Fruit fly (Drosophila melanogaster): Measurements from ENCODE around the gene grp.

Gene grp

DNA sequence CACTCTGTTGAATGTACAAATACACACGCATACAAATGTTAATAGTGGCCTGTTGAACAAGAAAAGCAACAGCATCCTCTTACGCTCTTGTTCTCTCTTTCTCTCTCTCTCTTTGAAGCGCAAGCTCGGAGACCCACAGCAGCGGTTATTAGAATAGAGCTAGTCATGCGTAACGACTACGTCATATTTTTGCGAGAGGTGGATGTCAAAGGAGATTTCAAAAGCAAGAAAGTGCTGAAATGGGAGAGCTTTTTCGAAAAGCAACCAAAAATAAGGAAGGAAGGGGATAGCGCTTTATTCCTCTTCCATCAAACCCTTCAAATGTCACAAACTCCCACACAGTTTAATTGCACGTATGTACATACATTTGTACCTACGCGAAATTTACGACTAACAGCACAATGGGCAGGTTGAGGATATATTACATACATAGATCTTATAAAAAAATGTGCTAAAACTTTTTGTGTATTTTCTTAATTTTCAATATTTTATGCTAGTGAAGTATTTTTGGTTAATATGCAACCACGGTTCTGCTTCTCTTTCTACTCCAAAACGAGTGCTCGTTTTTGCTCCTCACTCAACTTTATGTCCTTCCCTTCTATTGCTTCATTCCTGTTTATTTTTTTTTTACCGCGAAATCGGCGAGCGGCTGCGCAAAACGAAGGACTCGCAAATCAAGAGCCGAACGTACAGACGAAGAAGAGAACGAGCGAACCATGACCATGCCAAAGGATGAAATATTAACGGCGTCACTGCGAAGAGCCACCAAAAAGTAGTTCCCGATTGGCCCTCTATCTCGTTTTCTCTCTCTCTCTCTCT lies 10.2 kb downstream of the grp start (continued):
- TF ChIP-seq Eip74EF (GFP tag; optimal IDR thresholded peaks at IDR 0.05), result no peak
- no peak for TF ChIP-seq CG4424 (GFP tag; optimal IDR thresholded peaks at IDR 0.05)
- no peak for TF ChIP-seq Vsx1 (GFP tag; optimal IDR thresholded peaks at IDR 0.05)
- no peak for TF ChIP-seq crp (GFP tag; optimal IDR thresholded peaks at IDR 0.05)
- no peak for TF ChIP-seq CG14667 (GFP tag; IDR thresholded peaks at IDR 0.05)
- TF ChIP-seq ems (GFP tag; optimal IDR thresholded peaks at IDR 0.05), result no peak
- peak; percentile 33 for TF ChIP-seq CG12391 (tag; optimal IDR thresholded peaks at IDR 0.05)
- no peak for TF ChIP-seq CG8359 (GFP tag; optimal IDR thresholded peaks at IDR 0.05; ENCODE audit: borderline replicate concordance)
- TF ChIP-seq Dek (tag; optimal IDR thresholded peaks at IDR 0.05), result no peak
- no peak for TF ChIP-seq Fer1 (GFP tag; optimal IDR thresholded peaks at IDR 0.05)
- TF ChIP-seq CG1529 (GFP tag; optimal IDR thresholded peaks at IDR 0.05), result no peak
- peak; percentile 29 for TF ChIP-seq PHDP (tag; optimal IDR thresholded peaks at IDR 0.05)
- no peak for TF ChIP-seq CG15601 (tag; optimal IDR thresholded peaks at IDR 0.05)
- no peak for TF ChIP-seq pfk (GFP tag; optimal IDR thresholded peaks at IDR 0.05)
- no peak for TF ChIP-seq zf30C (GFP tag; optimal IDR thresholded peaks at IDR 0.05)
- TF ChIP-seq CG1792 (GFP tag; optimal IDR thresholded peaks at IDR 0.05), result no peak
- TF ChIP-seq CG3838 (GFP tag; optimal IDR thresholded peaks at IDR 0.05), result no peak
- no peak for TF ChIP-seq CG12236 (GFP tag; optimal IDR thresholded peaks at IDR 0.05)
- TF ChIP-seq ro (GFP tag; IDR thresholded peaks at IDR 0.05), result no peak
- no peak for TF ChIP-seq CG2129 (GFP tag; IDR thresholded peaks at IDR 0.05; ENCODE audit: partially characterized antibody)
- no peak for TF ChIP-seq CG7839 (tag; optimal IDR thresholded peaks at IDR 0.05)
- no peak for TF ChIP-seq tup (GFP tag; optimal IDR thresholded peaks at IDR 0.05)
- peak; percentile 27 for TF ChIP-seq CG11723 (GFP tag; optimal IDR thresholded peaks at IDR 0.05)
- TF ChIP-seq esg (GFP tag; conservative IDR thresholded peaks at IDR 0.05), result no peak
- TF ChIP-seq CG10979 (tag; optimal IDR thresholded peaks at IDR 0.05), result no peak
- TF ChIP-seq CTCF (GFP tag; optimal IDR thresholded peaks at IDR 0.05), result no peak
- no peak for TF ChIP-seq bbx (GFP tag; IDR thresholded peaks at IDR 0.05; ENCODE audit: partially characterized antibody)
- no peak for TF ChIP-seq CG8089 (GFP tag; optimal IDR thresholded peaks at IDR 0.05)
- TF ChIP-seq insv (GFP tag; optimal IDR thresholded peaks at IDR 0.05), result no peak
- TF ChIP-seq CG30403 (GFP tag; optimal IDR thresholded peaks at IDR 0.05), result peak; percentile 51
- TF ChIP-seq ash1 (GFP tag; optimal IDR thresholded peaks at IDR 0.05), result no peak
- TF ChIP-seq E2f2 (GFP tag; IDR thresholded peaks at IDR 0.05), result 0 out of 2 replicates have a peak, but pooled peaks have one; percentile 22
- TF ChIP-seq CG6813 (GFP tag; optimal IDR thresholded peaks at IDR 0.05), result no peak
- TF ChIP-seq ttk (GFP tag; IDR thresholded peaks at IDR 0.05), result no peak
- TF ChIP-seq Ravus (GFP tag; IDR thresholded peaks at IDR 0.05), result no peak
- no peak for TF ChIP-seq jumu (GFP tag; optimal IDR thresholded peaks at IDR 0.05)
- TF ChIP-seq Kr (GFP tag; optimal IDR thresholded peaks at IDR 0.05), result no peak
- no peak for TF ChIP-seq her (GFP tag; optimal IDR thresholded peaks at IDR 0.05)
- TF ChIP-seq Nf-YC (tag; optimal IDR thresholded peaks at IDR 0.05), result peak; percentile 48
- TF ChIP-seq HmgZ (tag; optimal IDR thresholded peaks at IDR 0.05), result no peak
- TF ChIP-seq CG1024 (GFP tag; IDR thresholded peaks at IDR 0.05), result no peak
- no peak for TF ChIP-seq ara (GFP tag; IDR thresholded peaks at IDR 0.05)
- TF ChIP-seq corto (GFP tag; optimal IDR thresholded peaks at IDR 0.05), result no peak
- TF ChIP-seq HLH54F (GFP tag; optimal IDR thresholded peaks at IDR 0.05), result no peak
- no peak for TF ChIP-seq Drgx (GFP tag; IDR thresholded peaks at IDR 0.05)
- no peak for TF ChIP-seq knrl (GFP tag; IDR thresholded peaks at IDR 0.05; ENCODE audit: partially characterized antibody)
- TF ChIP-seq ham (GFP tag; IDR thresholded peaks at IDR 0.05), result no peak
- no peak for TF ChIP-seq CG7271 (tag; optimal IDR thresholded peaks at IDR 0.05)
- no peak for TF ChIP-seq CG14050 (GFP tag; IDR thresholded peaks at IDR 0.05)
- TF ChIP-seq CG17385 (GFP tag; optimal IDR thresholded peaks at IDR 0.05), result peak; percentile 34
